Fruit fly (Drosophila melanogaster) Kc167 (cell line): ENCODE results near the gene Cpr62Bb.

Experiments
- Myc ChIP-seq: fragments of >200 bp; optimal IDR thresholded peaks from 2 replicates; lab custom pipeline; 2017; ENCODE audit warnings: missing external identifiers
- Sin3A ChIP-seq: fragments of >200 bp; optimal IDR thresholded peaks from 2 replicates; lab custom pipeline; 2018; ENCODE audit warnings: missing external identifiers
- h ChIP-seq: fragments of >200 bp; optimal IDR thresholded peaks from 3 replicates; lab custom pipeline; 2018; ENCODE audit warnings: missing external identifiers
- insv ChIP-seq: fragments of >200 bp; optimal IDR thresholded peaks from 3 replicates; lab custom pipeline; 2018; ENCODE audit warnings: missing external identifiers
- psq ChIP-seq: fragments of >200 bp; optimal IDR thresholded peaks from 2 replicates; lab custom pipeline; 2017; ENCODE audit warnings: missing external identifiers

dm6 chr3L:1853277-1853676 lies 18.3 kb upstream of the Cpr62Bb start:
- TF ChIP-seq Sin3A (no peak), h (no peak), psq (lab: Kevin White, UChicago) (no peak), Myc (lab: Kevin White, UChicago) (no peak), insv (no peak)
